Fruit fly (Drosophila melanogaster): Measurements from ENCODE around the gene CG13358.
A peak's percentile ranks its signal among the peaks of the same experiment; 100 is the strongest.

CG13358 gene

dm6 chrX:843489-843888 is 38.8 kb upstream of the CG13358 start (continued):
- TF ChIP-seq Abd-B (GFP tag; optimal IDR thresholded peaks at IDR 0.05) (peak; percentile 38), CG12659 (GFP tag; optimal IDR thresholded peaks at IDR 0.05) (peak; percentile 10), Oli (tag; optimal IDR thresholded peaks at IDR 0.05) (peak; percentile 12)

dm6 chrX:841941-842340 is 37.2 kb upstream of the CG13358 start:
- TF ChIP-seq shn (GFP tag; optimal IDR thresholded peaks at IDR 0.05) (no peak), Hand (GFP tag; optimal IDR thresholded peaks at IDR 0.05) (no peak), Pdp1 (GFP tag; optimal IDR thresholded peaks at IDR 0.05) (no peak), CG4854 (GFP tag; optimal IDR thresholded peaks at IDR 0.05) (no peak), Ssrp (tag; optimal IDR thresholded peaks at IDR 0.05) (no peak), dmrt99B (tag; optimal IDR thresholded peaks at IDR 0.05) (peak; percentile 48), Hsf (GFP tag; optimal IDR thresholded peaks at IDR 0.05) (peak; percentile 1), CG12299 (tag; optimal IDR thresholded peaks at IDR 0.05) (no peak), CG30403 (GFP tag; optimal IDR thresholded peaks at IDR 0.05) (no peak), CG12659 (GFP tag; optimal IDR thresholded peaks at IDR 0.05) (no peak), NK7.1 (GFP tag; optimal IDR thresholded peaks at IDR 0.05) (no peak), CG10147 (GFP tag; optimal IDR thresholded peaks at IDR 0.05) (no peak), Atf6 (GFP tag; IDR thresholded peaks at IDR 0.05) (no peak), psq (GFP tag; optimal IDR thresholded peaks at IDR 0.05) (no peak), sug (tag; optimal IDR thresholded peaks at IDR 0.05) (no peak), CG13296 (GFP tag; optimal IDR thresholded peaks at IDR 0.05) (no peak), CG7357 (GFP tag; IDR thresholded peaks at IDR 0.05) (no peak), GATAe (GFP tag; conservative IDR thresholded peaks at IDR 0.05) (no peak), ken (GFP tag; IDR thresholded peaks at IDR 0.05) (no peak), CG32772 (GFP tag; IDR thresholded peaks at IDR 0.05) (0 out of 2 replicates have a peak, but pooled peaks have one; percentile 19), sim (GFP tag; IDR thresholded peaks at IDR 0.05) (no peak), Taf1 (GFP tag; IDR thresholded peaks at IDR 0.05) (no peak), rib (GFP tag; IDR thresholded peaks at IDR 0.05) (no peak), dm (GFP tag; optimal IDR thresholded peaks at IDR 0.05) (no peak), bigmax (GFP tag; optimal IDR thresholded peaks at IDR 0.05) (no peak), CG1603 (tag; optimal IDR thresholded peaks at IDR 0.05) (peak; percentile 42), Bdp1 (GFP tag; optimal IDR thresholded peaks at IDR 0.05) (no peak), eve (GFP tag; optimal IDR thresholded peaks at IDR 0.05) (no peak), fd3F (GFP tag; optimal IDR thresholded peaks at IDR 0.05) (no peak), gem (tag; optimal IDR thresholded peaks at IDR 0.05) (peak; percentile 35), Abd-B (GFP tag; optimal IDR thresholded peaks at IDR 0.05) (no peak), gcm2 (GFP tag; optimal IDR thresholded peaks at IDR 0.05) (no peak), CG30431 (GFP tag; optimal IDR thresholded peaks at IDR 0.05) (no peak), sob (GFP tag; IDR thresholded peaks at IDR 0.05) (no peak), CG8388 (GFP tag; optimal IDR thresholded peaks at IDR 0.05) (no peak), fd96Cb (tag; optimal IDR thresholded peaks at IDR 0.05) (peak; percentile 42), odd (GFP tag; optimal IDR thresholded peaks at IDR 0.05) (no peak), tx (GFP tag; optimal IDR thresholded peaks at IDR 0.05) (no peak), onecut (GFP tag; IDR thresholded peaks at IDR 0.05) (peak; percentile 12; the same call in 1 of the 2 replicates), dimm (GFP tag; IDR thresholded peaks at IDR 0.05) (no peak), Lhr (GFP tag; optimal IDR thresholded peaks at IDR 0.05) (no peak), CG14667 (GFP tag; IDR thresholded peaks at IDR 0.05) (no peak), tin (GFP tag; optimal IDR thresholded peaks at IDR 0.05) (no peak), Mrtf (GFP tag; IDR thresholded peaks at IDR 0.05) (no peak), CG8290 (GFP tag; optimal IDR thresholded peaks at IDR 0.05) (no peak), CG8290 (tag; optimal IDR thresholded peaks at IDR 0.05) (peak in 1 of 2 experiments; percentile 29), tio (GFP tag; optimal IDR thresholded peaks at IDR 0.05) (no peak), ewg (GFP tag; optimal IDR thresholded peaks at IDR 0.05) (no peak), CG1832 (GFP tag; optimal IDR thresholded peaks at IDR 0.05) (no peak)

All from whole organism, embryonic.